Worm (Caenorhabditis elegans) whole organism, L4/young adult: Measurements from ENCODE around the gene rab-7.
A peak's percentile ranks its signal among the peaks of the same experiment; 100 is the strongest.

ENCODE experiments used
- W03F9.2 ChIP-seq: fragments of 150-350 bp; optimal IDR thresholded peaks from 2 replicates; lab custom pipeline; 2014; ENCODE audit warnings: missing biosample characterization, missing genetic modification characterization
- dao-5 ChIP-seq: sonication (generic microtip); optimal IDR thresholded peaks from 2 replicates; lab custom pipeline; 2016; ENCODE audit warnings: missing genotype, missing genetic modification characterization, moderate library complexity, missing compliant biosample characterization
- him-1 ChIP-seq: sonication (generic microtip); optimal IDR thresholded peaks from 2 replicates; lab custom pipeline; 2016; ENCODE audit warnings: missing genotype, missing genetic modification reagents, missing genetic modification characterization, missing compliant biosample characterization

rab-7 gene

DNA sequence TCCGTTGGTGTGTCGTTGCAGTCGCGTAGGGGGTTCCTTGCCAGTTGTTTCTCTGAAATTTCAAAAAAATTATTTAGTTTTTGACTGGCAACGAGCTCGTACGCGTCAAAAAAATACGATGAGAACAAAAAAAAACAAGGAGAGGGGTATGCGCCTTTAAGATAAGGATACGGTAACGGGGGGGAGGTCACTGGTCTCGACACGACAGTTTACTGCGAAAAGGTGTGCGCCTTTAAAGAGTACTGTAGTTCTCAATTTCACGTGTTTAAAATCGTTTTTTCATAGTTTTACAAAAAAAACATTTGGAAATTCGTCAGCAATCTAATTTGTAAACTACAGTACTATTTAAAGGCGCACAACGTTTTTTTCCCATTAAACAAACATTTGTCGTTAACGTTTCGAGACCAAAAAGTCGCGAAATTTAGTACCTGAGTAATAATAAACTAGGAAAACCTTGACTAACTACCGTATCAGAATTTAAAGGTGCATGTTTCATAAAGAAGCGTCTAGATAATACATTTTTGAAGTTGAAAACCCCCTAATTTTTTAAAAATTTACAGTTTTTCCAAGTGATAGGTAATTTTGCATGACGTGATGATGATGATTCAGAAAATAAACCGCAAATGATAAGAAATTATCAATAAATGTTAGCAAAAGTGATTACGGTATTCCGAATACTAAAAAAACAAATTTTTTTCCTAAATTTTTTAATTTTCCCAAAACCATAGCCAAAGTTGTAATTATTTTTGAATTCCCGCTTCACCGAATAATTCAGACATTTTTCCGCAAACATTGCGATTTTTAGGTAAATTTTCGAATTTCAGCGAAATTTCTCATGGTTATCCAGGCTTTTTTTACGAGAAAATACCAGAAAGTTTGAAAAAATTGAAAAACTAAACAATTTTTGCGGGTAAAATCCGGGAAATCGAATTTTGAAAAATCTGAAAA is 7.6 kb upstream of the rab-7 start:
- TF ChIP-seq dao-5 (tag; lab: Kevin White, UChicago) = no peak
- no peak for TF ChIP-seq him-1
- TF ChIP-seq W03F9.2 (tag; lab: Kevin White, UChicago) = no peak

DNA sequence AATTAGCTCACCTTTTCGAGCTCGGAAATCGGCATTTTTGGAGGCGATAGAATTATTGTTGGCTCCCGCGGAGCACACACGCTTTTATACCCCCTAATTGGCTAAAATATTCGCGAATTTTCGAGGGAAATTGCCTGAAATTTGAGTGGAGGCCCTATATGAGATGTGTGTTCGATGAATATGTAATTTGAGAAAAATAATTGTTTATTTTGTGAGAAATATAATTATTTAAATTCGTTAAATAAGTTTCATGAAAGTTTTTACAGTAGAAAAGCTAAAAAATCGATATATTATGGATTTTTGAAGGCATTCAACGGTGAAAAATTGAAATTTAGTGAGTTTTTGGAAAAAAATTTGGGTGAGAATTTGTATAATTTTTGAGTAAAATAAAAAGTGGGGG is 6.9 kb upstream of the rab-7 start, which contains the start of gene acbp-6:
TSS of gene acbp-6 (minus strand) at position 101 of the 400 bp plus-strand sequence.
- TF ChIP-seq him-1 = no peak
- TF ChIP-seq W03F9.2 (tag; lab: Kevin White, UChicago) = no peak
- no peak for TF ChIP-seq dao-5 (tag; lab: Kevin White, UChicago)

DNA sequence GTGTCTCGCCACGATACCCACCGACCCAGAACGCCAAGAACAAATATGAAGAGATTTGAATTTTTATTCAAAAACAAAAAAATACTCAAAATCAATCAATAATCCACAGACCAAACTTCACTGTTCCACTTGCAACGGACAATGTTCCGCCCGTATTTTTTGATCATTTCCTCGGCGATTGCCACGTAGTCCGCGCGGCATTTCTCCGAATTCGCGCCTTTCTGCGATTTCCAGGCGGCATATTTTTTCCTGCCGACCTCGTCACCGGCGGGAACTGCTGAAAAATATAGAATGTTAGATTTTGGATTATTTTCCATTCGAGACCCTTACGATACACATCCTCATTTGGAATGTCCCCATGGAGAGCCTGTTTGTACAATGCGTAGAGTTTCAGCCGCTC is 5.5 kb upstream of the rab-7 start:
- TF ChIP-seq W03F9.2 (tag; lab: Kevin White, UChicago) (no peak), dao-5 (tag; lab: Kevin White, UChicago) (no peak), him-1 (no peak)

DNA sequence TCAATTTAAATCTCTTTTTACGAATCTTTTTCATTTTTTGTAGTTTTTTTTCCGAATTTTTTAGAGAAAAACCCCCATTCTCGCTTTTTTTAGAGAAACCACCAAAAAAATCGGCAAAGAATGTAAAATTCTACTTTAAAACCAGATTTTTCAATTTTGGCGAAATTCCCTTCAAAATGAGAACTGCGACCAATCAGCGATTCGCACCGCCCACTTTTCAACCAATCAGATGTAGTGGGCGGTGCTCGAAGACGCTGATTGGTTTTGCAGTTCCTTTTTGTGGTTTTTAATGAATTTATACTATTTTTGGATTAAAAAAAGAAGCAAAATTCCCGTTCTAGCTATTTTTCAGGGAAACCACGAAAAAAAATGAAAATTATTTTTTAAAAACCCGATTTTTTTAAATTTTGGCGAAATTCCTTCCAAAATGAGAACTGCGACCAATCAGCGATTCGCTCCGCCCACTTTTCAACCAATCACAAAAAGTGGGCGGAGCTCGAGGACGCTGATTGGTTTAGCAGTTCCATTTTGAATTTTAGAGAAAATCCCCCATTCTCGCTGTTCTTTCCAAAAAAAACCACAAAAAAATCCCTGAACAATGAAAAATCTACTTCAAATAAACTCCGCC is 4.4 kb upstream of the rab-7 start:
- TF ChIP-seq W03F9.2 (tag; lab: Kevin White, UChicago) (no peak), dao-5 (tag; lab: Kevin White, UChicago) (no peak), him-1 (no peak)

DNA sequence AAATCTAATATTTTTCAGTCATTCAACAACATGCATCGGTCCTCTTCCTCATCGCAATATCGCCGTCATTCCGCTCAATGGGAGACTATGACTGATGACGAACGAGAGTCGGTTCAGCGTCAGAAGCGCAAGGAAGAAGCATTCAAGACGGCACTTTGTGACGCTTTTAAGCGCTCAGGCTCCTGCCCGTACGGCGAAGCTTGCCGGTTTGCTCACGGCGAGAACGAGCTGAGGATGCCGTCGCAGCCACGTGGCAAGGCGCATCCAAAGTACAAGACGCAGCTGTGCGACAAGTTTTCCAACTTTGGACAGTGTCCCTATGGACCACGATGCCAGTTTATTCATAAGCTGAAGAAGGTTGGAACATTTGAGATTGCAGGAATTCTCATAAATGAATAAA is 2.3 kb upstream of the rab-7 start:
- TF ChIP-seq dao-5 (tag; lab: Kevin White, UChicago) = no peak
- no peak for TF ChIP-seq W03F9.2 (tag; lab: Kevin White, UChicago)
- TF ChIP-seq him-1 = no peak

DNA sequence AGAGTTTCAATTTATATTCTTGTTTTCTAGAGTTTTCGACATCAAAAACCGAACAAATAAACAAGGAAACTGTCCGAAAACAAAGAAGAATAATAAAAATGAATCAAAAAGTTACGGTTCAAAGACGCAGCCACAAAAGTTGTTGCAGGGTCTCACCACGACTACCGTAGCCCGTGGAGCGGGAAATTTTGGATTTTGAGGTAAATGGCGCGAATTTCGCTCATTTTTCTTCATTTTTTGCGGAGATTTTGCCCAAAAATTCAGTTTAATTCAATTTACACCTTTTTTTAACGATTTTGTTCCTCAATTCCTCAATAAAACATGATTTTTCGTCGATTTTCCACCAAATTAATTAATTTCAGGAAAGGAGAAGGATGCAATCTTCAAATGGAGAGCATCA is 1.5 kb upstream of the rab-7 start, which contains the start of gene mex-1:
TSS of gene mex-1 (plus strand) at position 363 of the 400 bp plus-strand sequence.
- TF ChIP-seq W03F9.2 (tag; lab: Kevin White, UChicago) = peak; percentile 57
- TF ChIP-seq him-1 = no peak
- TF ChIP-seq dao-5 (tag; lab: Kevin White, UChicago) = no peak

DNA sequence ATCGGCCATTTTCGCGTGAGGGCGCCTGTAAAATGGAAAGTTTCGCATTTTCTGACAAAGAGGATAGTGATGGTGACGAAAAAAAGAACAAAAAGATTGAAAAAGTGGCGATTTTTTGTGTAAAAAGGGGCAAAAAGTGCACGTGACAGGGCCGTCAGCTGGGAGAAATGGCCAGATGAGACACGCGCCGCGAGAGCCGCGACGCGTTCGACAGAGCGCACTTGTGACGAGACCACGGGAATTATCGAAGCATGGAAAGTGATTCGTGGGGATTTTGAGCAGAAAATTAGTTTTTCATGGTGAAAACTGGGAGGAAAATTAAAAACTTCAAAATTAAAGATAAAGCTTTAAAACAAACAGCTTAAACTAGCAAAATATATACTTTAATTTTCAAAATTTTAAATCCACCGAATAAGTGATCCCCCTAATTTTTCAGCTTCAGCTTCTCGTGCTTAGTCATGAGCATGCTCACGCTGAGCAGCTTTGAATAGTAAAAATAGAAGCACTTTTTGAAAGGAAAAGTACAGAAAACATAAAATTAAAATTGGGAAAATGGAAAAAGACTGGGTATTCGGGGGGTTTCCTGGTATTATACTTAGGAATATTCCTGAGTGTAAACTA is 886 bp upstream of the rab-7 start, which contains the start of gene W03C9.5:
TSS of gene W03C9.5 (minus strand) at position 38 of the 621 bp plus-strand sequence.
- TF ChIP-seq W03F9.2 (tag; lab: Kevin White, UChicago) = peak; percentile 92
- no peak for TF ChIP-seq dao-5 (tag; lab: Kevin White, UChicago)
- peak; percentile 73 for TF ChIP-seq him-1

DNA sequence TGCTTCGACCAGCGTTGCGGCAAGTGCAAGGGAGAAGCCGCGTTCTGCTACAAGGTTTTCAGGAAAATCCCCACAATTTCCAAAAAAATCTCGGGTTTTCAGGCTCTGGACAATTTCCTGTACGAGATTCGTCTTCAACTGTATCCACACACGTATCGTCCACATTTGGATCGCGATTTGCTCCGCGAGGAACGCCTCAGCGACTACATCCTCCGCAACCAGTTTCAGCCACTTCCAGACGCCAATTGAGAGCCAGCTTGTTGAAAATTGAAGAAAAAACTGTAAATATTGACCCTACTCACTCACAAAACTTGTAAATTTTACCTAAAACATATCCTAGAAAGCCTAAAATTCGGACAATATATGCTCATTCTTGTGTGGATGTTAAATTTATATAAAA is 1.9 kb downstream of the rab-7 start:
- TF ChIP-seq W03F9.2 (tag; lab: Kevin White, UChicago) = no peak
- TF ChIP-seq dao-5 (tag; lab: Kevin White, UChicago) = no peak
- no peak for TF ChIP-seq him-1

DNA sequence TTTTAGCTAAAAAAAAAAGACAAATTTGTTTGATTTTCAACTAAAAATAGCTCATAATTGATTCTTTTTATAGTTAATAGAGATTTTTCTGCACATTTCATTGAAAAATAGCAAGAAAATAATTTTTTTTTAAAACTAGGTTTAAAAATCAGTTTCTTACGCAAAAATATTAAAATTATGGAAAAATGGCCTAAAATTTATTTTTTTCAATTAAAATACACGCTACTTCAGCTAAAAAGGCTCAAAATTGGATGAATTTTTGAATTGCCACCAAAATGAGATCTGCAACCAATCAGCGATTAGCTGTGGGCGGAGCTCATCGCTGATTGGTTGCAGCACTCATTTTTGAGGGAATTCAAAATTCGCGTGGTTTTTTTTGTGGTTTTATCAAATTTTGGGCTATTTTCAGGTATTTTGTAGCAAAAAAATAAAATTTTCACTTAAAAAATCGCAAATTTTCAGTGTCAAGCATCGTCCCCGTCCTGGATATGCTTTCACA is 3.5 kb downstream of the rab-7 start:
- TF ChIP-seq him-1 = no peak
- no peak for TF ChIP-seq dao-5 (tag; lab: Kevin White, UChicago)
- TF ChIP-seq W03F9.2 (tag; lab: Kevin White, UChicago) = no peak

DNA sequence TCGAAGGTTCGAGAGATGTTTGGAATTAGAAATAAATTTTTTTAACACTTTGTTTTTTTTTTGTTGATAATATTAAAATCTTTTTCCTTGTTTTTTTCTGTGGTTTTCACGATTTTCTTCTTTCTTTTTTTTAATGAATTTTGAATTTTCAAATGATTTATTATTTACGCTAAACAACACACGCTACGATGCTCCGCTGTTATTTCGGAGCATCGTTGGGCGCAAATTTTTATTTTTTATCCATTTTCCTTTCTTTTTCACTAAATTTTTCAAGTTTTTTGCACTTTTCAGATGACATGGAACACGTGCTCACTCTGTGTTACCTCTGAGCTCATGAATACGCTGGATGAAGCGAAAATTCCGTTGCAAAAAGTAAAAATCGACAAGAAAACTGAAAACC is 4.6 kb downstream of the rab-7 start, which contains the start of the genes W03C9.1 and W03C9.2:
TSS of gene W03C9.1 (minus strand) at position 46 of the 400 bp plus-strand sequence.
TSS of gene W03C9.2 (plus strand) at position 286 of the 400 bp plus-strand sequence.
- no peak for TF ChIP-seq dao-5 (tag; lab: Kevin White, UChicago)
- TF ChIP-seq W03F9.2 (tag; lab: Kevin White, UChicago) = no peak

DNA sequence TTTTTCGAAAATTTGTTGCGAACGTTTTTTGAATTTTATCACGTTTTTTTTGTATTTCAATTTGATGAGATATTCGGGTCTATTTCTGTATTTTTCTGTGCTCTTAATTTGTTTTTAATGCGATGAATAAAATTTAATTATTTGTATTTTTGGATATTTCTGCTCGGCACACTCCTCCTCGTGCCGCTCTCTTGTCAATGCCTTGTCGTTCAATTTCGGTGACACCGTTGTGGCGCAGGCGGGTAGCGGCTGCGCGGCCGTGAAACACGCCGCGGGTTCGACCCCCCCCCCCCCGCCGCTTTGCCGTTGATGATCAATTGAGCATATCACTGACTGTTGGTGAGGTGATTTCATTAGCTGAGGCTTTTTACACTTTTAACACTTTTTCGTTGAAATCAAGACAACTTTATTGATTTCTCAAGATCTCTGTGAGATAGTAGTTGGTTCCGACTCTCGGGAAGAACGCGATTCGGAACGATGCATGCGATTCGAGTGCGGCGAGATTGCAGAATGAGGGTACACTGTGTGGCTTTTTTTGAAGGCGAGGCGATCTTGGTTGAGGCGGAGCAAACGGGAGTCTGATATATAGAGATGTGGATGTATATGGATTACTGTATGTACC is 6.0 kb downstream of the rab-7 start:
- TF ChIP-seq him-1 (peak; percentile 82), dao-5 (tag; lab: Kevin White, UChicago) (peak; percentile 96), W03F9.2 (tag; lab: Kevin White, UChicago) (peak; percentile 31)

DNA sequence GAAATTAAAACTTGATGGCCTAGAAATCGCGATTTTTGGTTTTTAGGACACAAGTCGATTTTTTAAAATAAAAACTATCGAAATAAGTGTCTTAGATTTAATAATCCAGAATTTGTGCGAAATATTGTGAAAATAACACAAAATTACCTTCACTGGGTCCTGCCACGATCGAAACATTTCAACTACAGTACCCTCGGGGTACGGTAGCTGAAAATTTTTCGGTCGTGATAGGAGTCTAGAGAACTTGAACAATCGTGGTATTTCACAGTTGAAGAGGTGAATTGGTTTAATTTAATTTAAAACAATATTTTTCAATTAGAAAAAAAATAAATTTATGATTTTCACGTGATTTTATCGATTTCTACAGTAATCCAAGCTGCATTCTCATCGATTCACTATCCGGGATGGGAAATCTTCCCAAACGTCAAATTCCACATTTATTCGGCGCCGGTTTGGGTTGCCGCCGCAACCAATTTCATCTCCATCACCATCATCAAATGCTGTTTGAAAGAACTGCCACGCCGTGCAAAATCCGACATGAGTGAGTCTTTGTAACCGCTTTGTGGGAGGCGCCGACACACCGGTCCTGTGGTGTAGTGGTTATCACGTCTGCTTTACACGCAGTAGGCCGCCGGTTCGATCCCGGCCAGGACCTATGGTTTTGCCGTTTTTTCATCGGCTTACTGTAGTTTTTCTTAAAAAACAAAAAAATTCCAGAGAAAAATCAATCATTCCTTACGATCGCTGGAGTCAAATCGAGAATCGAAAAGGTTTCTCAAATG is 7.7 kb downstream of the rab-7 start:
- TF ChIP-seq W03F9.2 (tag; lab: Kevin White, UChicago) = no peak
- TF ChIP-seq him-1 = no peak
- no peak for TF ChIP-seq dao-5 (tag; lab: Kevin White, UChicago)
